Fruit fly (Drosophila melanogaster) whole organism, embryonic: ENCODE data around the gene CG34242.
A peak's percentile ranks its signal among the peaks of the same experiment; 100 is the strongest.

ENCODE experiments used
- Bdp1 ChIP-seq: fragments of 200-800 bp; sonication (Bioruptor generic); optimal IDR thresholded peaks from 3 replicates; lab custom pipeline; 2016; ENCODE audit warnings: missing biosample characterization, missing genetic modification characterization
- Blimp-1 ChIP-seq: fragments of 200-800 bp; sonication (Bioruptor generic); optimal IDR thresholded peaks from 3 replicates; lab custom pipeline; 2018; ENCODE audit warnings: missing biosample characterization, missing genetic modification characterization, mild to moderate bottlenecking, moderate library complexity, missing genetic modification reagents
- CG11093 ChIP-seq: fragments of 200-800 bp; sonication (Bioruptor generic); IDR thresholded peaks from 3 replicates; pipeline ENCODE4 v1.3.6; 2022; ENCODE audit warnings: missing biosample characterization, missing genetic modification characterization
- CG15696 ChIP-seq: fragments of 200-800 bp; sonication (Bioruptor generic); optimal IDR thresholded peaks from 2 replicates; lab custom pipeline; 2019; ENCODE audit warnings: missing biosample characterization, mild to moderate bottlenecking, missing genetic modification characterization, moderate library complexity
- CG1602 ChIP-seq: fragments of 200-800 bp; sonication (Bioruptor generic); optimal IDR thresholded peaks from 3 replicates; lab custom pipeline; 2016; ENCODE audit warnings: missing biosample characterization, missing genetic modification characterization
- CG1603 ChIP-seq: fragments of 200-800 bp; sonication (Bioruptor generic); optimal IDR thresholded peaks from 2 replicates; lab custom pipeline; 2019; ENCODE audit warnings: missing biosample characterization, mild to moderate bottlenecking, missing genetic modification characterization, moderate library complexity
- CG16813 ChIP-seq: fragments of 200-800 bp; sonication (Bioruptor generic); IDR thresholded peaks from 3 replicates; pipeline ENCODE4 v1.3.6; 2022; ENCODE audit warnings: missing biosample characterization, missing genetic modification characterization; ENCODE audit not compliant: partially characterized antibody
- CG30020 ChIP-seq: fragments of 200-800 bp; optimal IDR thresholded peaks from 2 replicates; lab custom pipeline; 2019; ENCODE audit warnings: missing biosample characterization, mild to moderate bottlenecking, missing genetic modification characterization, moderate library complexity
- CG31224 ChIP-seq: fragments of 200-800 bp; sonication (Bioruptor generic); IDR thresholded peaks from 2 replicates; pipeline ENCODE4 v1.3.6; 2022; ENCODE audit warnings: missing biosample characterization, missing genetic modification characterization
- CG4328 ChIP-seq: fragments of 200-800 bp; sonication (Bioruptor generic); optimal IDR thresholded peaks from 3 replicates; lab custom pipeline; 2017; ENCODE audit warnings: missing biosample characterization, missing genetic modification reagents, missing genetic modification characterization
- CG43689 ChIP-seq: fragments of 200-800 bp; sonication (Bioruptor generic); IDR thresholded peaks from 2 replicates; pipeline ENCODE4 v1.3.6; 2022; ENCODE audit warnings: missing biosample characterization, missing genetic modification characterization
- CG4730 ChIP-seq: fragments of 200-800 bp; sonication (Bioruptor generic); IDR thresholded peaks from 2 replicates; pipeline ENCODE4 v1.3.6; 2022; ENCODE audit warnings: missing biosample characterization, missing genetic modification characterization
- CG6689 ChIP-seq: fragments of 200-800 bp; sonication (Bioruptor generic); IDR thresholded peaks from 2 replicates; pipeline ENCODE4 v1.3.6; 2022; ENCODE audit warnings: missing biosample characterization, missing genetic modification characterization
- CG6791 ChIP-seq: fragments of 200-800 bp; sonication (Bioruptor generic); IDR thresholded peaks from 3 replicates; pipeline ENCODE4 v1.3.6; 2022; ENCODE audit warnings: missing biosample characterization, missing genetic modification characterization; ENCODE audit not compliant: partially characterized antibody
- CG7745 ChIP-seq: fragments of 200-800 bp; sonication (Bioruptor generic); optimal IDR thresholded peaks from 2 replicates; lab custom pipeline; 2018; ENCODE audit warnings: missing biosample characterization, mild to moderate bottlenecking, missing genetic modification characterization, moderate library complexity
- CG7928 ChIP-seq: fragments of 200-800 bp; sonication (Bioruptor generic); optimal IDR thresholded peaks from 2 replicates; lab custom pipeline; 2017; ENCODE audit warnings: missing biosample characterization, mild to moderate bottlenecking, missing genetic modification characterization
- CG9437 ChIP-seq: fragments of 200-800 bp; sonication (Bioruptor generic); optimal IDR thresholded peaks from 2 replicates; lab custom pipeline; 2018; ENCODE audit warnings: missing biosample characterization, mild to moderate bottlenecking, missing genetic modification characterization
- CG9817 ChIP-seq: fragments of 200-800 bp; sonication (Bioruptor generic); optimal IDR thresholded peaks from 2 replicates; lab custom pipeline; 2018; ENCODE audit warnings: missing biosample characterization, mild to moderate bottlenecking, missing genetic modification characterization, moderate library complexity
- CHES-1-like ChIP-seq: fragments of 200-800 bp; sonication (Bioruptor generic); optimal IDR thresholded peaks from 2 replicates; lab custom pipeline; 2016; ENCODE audit warnings: missing biosample characterization, missing genetic modification characterization
- CTCF ChIP-seq: fragments of 200-800 bp; sonication (Bioruptor generic); optimal IDR thresholded peaks from 2 replicates; lab custom pipeline; 2017; ENCODE audit warnings: missing biosample characterization, mild to moderate bottlenecking, missing genetic modification characterization, moderate library complexity
- CrebB ChIP-seq: fragments of 200-800 bp; sonication (Bioruptor generic); optimal IDR thresholded peaks from 3 replicates; lab custom pipeline; 2018; ENCODE audit warnings: missing biosample characterization, mild to moderate bottlenecking, missing genetic modification characterization
- Drgx ChIP-seq: fragments of 200-800 bp; sonication (Bioruptor generic); IDR thresholded peaks from 2 replicates; pipeline ENCODE4 v1.3.6; 2022; ENCODE audit warnings: missing biosample characterization, missing genetic modification characterization
- E2f2 ChIP-seq: fragments of 200-800 bp; sonication (Bioruptor generic); IDR thresholded peaks from 2 replicates; pipeline ENCODE4 v1.3.6; 2022; ENCODE audit warnings: missing biosample characterization, missing genetic modification characterization
- HLHmδ ChIP-seq: fragments of 200-800 bp; sonication (Bioruptor generic); optimal IDR thresholded peaks from 2 replicates; lab custom pipeline; 2018; ENCODE audit warnings: missing biosample characterization, mild to moderate bottlenecking, missing genetic modification characterization, moderate library complexity
- HmgZ ChIP-seq: fragments of 200-800 bp; sonication (Bioruptor generic); optimal IDR thresholded peaks from 2 replicates; lab custom pipeline; 2018; ENCODE audit warnings: missing biosample characterization, mild to moderate bottlenecking, missing genetic modification characterization
- NK7.1 ChIP-seq: fragments of 200-800 bp; sonication (Bioruptor generic); optimal IDR thresholded peaks from 3 replicates; lab custom pipeline; 2016; ENCODE audit warnings: missing biosample characterization, missing genetic modification characterization
- Oli ChIP-seq: fragments of 200-800 bp; sonication (Bioruptor generic); optimal IDR thresholded peaks from 2 replicates; lab custom pipeline; 2018; ENCODE audit warnings: missing biosample characterization, mild to moderate bottlenecking, missing genetic modification characterization, moderate library complexity
- Pdp1 ChIP-seq, 2 experiments: fragments of 200-800 bp; sonication (Bioruptor generic); optimal IDR thresholded peaks; 3 replicates each; lab custom pipeline; 2016; ENCODE audit warnings: missing biosample characterization in 2 of 2, missing genetic modification characterization in 2 of 2, mild to moderate bottlenecking in 1 of 2, moderate library complexity in 1 of 2
- Six4 ChIP-seq: fragments of 200-800 bp; sonication (Bioruptor generic); optimal IDR thresholded peaks from 2 replicates; lab custom pipeline; 2016; ENCODE audit warnings: missing biosample characterization, missing genetic modification characterization
- Sox102F ChIP-seq: fragments of 200-800 bp; sonication (Bioruptor generic); optimal IDR thresholded peaks from 2 replicates; lab custom pipeline; 2018; ENCODE audit warnings: missing biosample characterization, mild to moderate bottlenecking, missing genetic modification characterization, moderate library complexity
- aop ChIP-seq: fragments of 200-800 bp; sonication (Bioruptor generic); IDR thresholded peaks from 2 replicates; pipeline ENCODE4 v1.3.6; 2022; ENCODE audit warnings: missing biosample characterization, missing genetic modification characterization
- ara ChIP-seq: fragments of 200-800 bp; sonication (Bioruptor generic); IDR thresholded peaks from 2 replicates; pipeline ENCODE4 v1.3.6; 2022; ENCODE audit warnings: missing biosample characterization, missing genetic modification characterization
- bsh ChIP-seq, 2 experiments: fragments of 200-800 bp; sonication (Bioruptor generic); optimal IDR thresholded peaks; 2 replicates each; lab custom pipeline; 2017 to 2018; ENCODE audit warnings: mild to moderate bottlenecking in 2 of 2, missing biosample characterization in 2 of 2, missing genetic modification characterization in 2 of 2, moderate library complexity in 1 of 2
- cad ChIP-seq: fragments of >200 bp; optimal IDR thresholded peaks from 2 replicates; lab custom pipeline; 2017; ENCODE audit warnings: missing biosample characterization, missing genetic modification characterization
- corto ChIP-seq: fragments of 200-800 bp; sonication (Bioruptor generic); optimal IDR thresholded peaks from 2 replicates; lab custom pipeline; 2016; ENCODE audit warnings: missing biosample characterization, mild to moderate bottlenecking, missing genetic modification characterization, moderate library complexity
- gsb-n ChIP-seq: fragments of 200-800 bp; sonication (Bioruptor generic); optimal IDR thresholded peaks from 3 replicates; lab custom pipeline; 2018; ENCODE audit warnings: missing biosample characterization, mild to moderate bottlenecking, missing genetic modification characterization
- jing ChIP-seq: fragments of 200-800 bp; sonication (Bioruptor generic); optimal IDR thresholded peaks from 2 replicates; lab custom pipeline; 2018; ENCODE audit warnings: missing biosample characterization, mild to moderate bottlenecking, missing genetic modification characterization
- lmd ChIP-seq: fragments of 200-800 bp; sonication (Bioruptor generic); IDR thresholded peaks from 2 replicates; pipeline ENCODE4 v1.3.6; 2022; ENCODE audit warnings: missing biosample characterization, missing genetic modification characterization
- onecut ChIP-seq: fragments of 200-800 bp; sonication (Bioruptor generic); IDR thresholded peaks from 2 replicates; pipeline ENCODE4 v1.3.6; 2022; ENCODE audit warnings: missing biosample characterization, missing genetic modification characterization
- otp ChIP-seq: fragments of 200-800 bp; sonication (Bioruptor generic); IDR thresholded peaks from 3 replicates; pipeline ENCODE4, ENCODE4 v1.3.6; 2022; ENCODE audit warnings: missing biosample characterization, missing genetic modification characterization
- prd ChIP-seq, 3 experiments: fragments of >200 bp in 2 of 3; fragments of 200-800 bp in 1 of 3; sonication (Bioruptor generic) in 1 of 3; optimal IDR thresholded peaks in 2 of 3; IDR thresholded peaks in 1 of 3; 2 replicates in 2 of 3; 3 replicates in 1 of 3; pipeline versions ENCODE4 v1.3.6 to Lab custom; 2017 to 2022; ENCODE audit warnings: missing biosample characterization in 1 of 3, missing genetic modification characterization in 1 of 3
- pros ChIP-seq: fragments of 200-800 bp; sonication (Bioruptor generic); optimal IDR thresholded peaks from 3 replicates; lab custom pipeline; 2019; ENCODE audit warnings: missing biosample characterization, mild to moderate bottlenecking, missing genetic modification characterization, moderate library complexity
- sens ChIP-seq: fragments of 200-800 bp; sonication (Bioruptor generic); peaks from one replicate; lab custom pipeline; 2016; ENCODE audit warnings: missing biosample characterization, missing genetic modification characterization
- sisA ChIP-seq: fragments of 200-800 bp; sonication (Bioruptor generic); IDR thresholded peaks from 2 replicates; pipeline ENCODE4 v1.3.6; 2022; ENCODE audit warnings: missing biosample characterization, missing genetic modification characterization
- slou ChIP-seq: fragments of 200-800 bp; sonication (Bioruptor generic); optimal IDR thresholded peaks from 3 replicates; lab custom pipeline; 2016; ENCODE audit warnings: missing biosample characterization, missing genetic modification characterization
- tgo ChIP-seq: fragments of 200-800 bp; sonication (Bioruptor generic); IDR thresholded peaks from 3 replicates; pipeline ENCODE4 v1.3.6; 2022; ENCODE audit warnings: missing biosample characterization, missing genetic modification characterization
- ttk ChIP-seq: fragments of 200-800 bp; sonication (Bioruptor generic); IDR thresholded peaks from 2 replicates; pipeline ENCODE4 v2.1.2; 2022; ENCODE audit warnings: missing biosample characterization, missing genetic modification characterization
- vvl ChIP-seq: fragments of 200-800 bp; sonication (Bioruptor generic); IDR thresholded peaks from 2 replicates; pipeline ENCODE4 v1.3.6; 2022; ENCODE audit warnings: missing biosample characterization, missing genetic modification characterization
- z ChIP-seq: fragments of 200-800 bp; sonication (Bioruptor generic); IDR thresholded peaks from 3 replicates; pipeline ENCODE4 v1.3.6; 2022; ENCODE audit warnings: missing biosample characterization, missing genetic modification characterization
- zfh1 ChIP-seq: fragments of 200-800 bp; sonication (Bioruptor generic); IDR thresholded peaks from 3 replicates; pipeline ENCODE4 v1.3.6; 2022; ENCODE audit warnings: missing biosample characterization, missing genetic modification characterization

Gene CG34242

DNA sequence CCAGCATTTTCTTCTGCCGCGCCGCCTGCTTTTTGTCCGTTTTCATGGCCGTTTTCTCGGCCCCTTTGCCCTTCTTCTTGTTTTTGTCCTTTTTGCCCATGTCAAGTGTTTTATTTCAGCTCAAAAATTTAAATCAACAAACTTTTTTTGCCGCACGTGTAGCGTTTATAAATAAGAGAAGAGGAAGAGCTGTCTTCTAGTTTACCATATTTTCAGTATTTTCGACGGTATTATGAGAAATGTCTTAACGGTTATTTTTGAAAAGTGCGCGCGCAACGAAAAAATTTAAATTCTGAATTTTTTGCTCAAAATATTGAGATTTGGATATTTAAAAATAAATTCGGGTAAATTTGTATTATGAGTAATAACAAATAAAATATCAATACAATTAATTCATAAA lies 3.3 kb downstream of the CG34242 start, which contains the start of gene CG4069 (continued):
- no peak for TF ChIP-seq Oli
- TF ChIP-seq CTCF (GFP tag; lab: Kevin White, UChicago), result no peak
- no peak for TF ChIP-seq CG31224 (GFP tag; lab: Robert Waterston, UW)
- no peak for TF ChIP-seq bsh (GFP tag; optimal IDR thresholded peaks at IDR 0.05; lab: Kevin White, UChicago)
- TF ChIP-seq CG9437 (GFP tag; lab: Kevin White, UChicago), result no peak
- no peak for TF ChIP-seq Sox102F (GFP tag; lab: Kevin White, UChicago)
- TF ChIP-seq Pdp1 (GFP tag; optimal IDR thresholded peaks at IDR 0.05; lab: Kevin White, UChicago), result no peak
- no peak for TF ChIP-seq pros (GFP tag; lab: Kevin White, UChicago)
- no peak for TF ChIP-seq CHES-1-like (GFP tag; lab: Kevin White, UChicago)
- TF ChIP-seq CG16813, result no peak
- TF ChIP-seq jing (GFP tag; lab: Kevin White, UChicago), result no peak
- TF ChIP-seq CG4328, result no peak
- TF ChIP-seq CG15696 (tag; lab: Kevin White, UChicago), result no peak
- TF ChIP-seq Blimp-1, result no peak
- no peak for TF ChIP-seq aop
- TF ChIP-seq onecut (GFP tag; lab: Robert Waterston, UW), result no peak
- no peak for TF ChIP-seq cad
- no peak for TF ChIP-seq sens (GFP tag; lab: Kevin White, UChicago)
- TF ChIP-seq CG7745 (tag; lab: Kevin White, UChicago), result no peak
- no peak for TF ChIP-seq ttk (GFP tag; lab: Robert Waterston, UW)
- no peak for TF ChIP-seq CrebB (tag; lab: Kevin White, UChicago)
- TF ChIP-seq z, result no peak
- TF ChIP-seq gsb-n, result no peak
- TF ChIP-seq HmgZ (tag; lab: Kevin White, UChicago), result peak; percentile 21
- no peak for TF ChIP-seq CG11093 (GFP tag; lab: Robert Waterston, UW)
- no peak for TF ChIP-seq Bdp1 (GFP tag; lab: Kevin White, UChicago)
- TF ChIP-seq CG7928 (GFP tag; lab: Kevin White, UChicago), result no peak
- TF ChIP-seq CG6791 (GFP tag; lab: Robert Waterston, UW), result no peak
- no peak for TF ChIP-seq Six4
- TF ChIP-seq slou (GFP tag; lab: Kevin White, UChicago), result no peak
- TF ChIP-seq CG9817 (tag; lab: Kevin White, UChicago), result no peak

DNA sequence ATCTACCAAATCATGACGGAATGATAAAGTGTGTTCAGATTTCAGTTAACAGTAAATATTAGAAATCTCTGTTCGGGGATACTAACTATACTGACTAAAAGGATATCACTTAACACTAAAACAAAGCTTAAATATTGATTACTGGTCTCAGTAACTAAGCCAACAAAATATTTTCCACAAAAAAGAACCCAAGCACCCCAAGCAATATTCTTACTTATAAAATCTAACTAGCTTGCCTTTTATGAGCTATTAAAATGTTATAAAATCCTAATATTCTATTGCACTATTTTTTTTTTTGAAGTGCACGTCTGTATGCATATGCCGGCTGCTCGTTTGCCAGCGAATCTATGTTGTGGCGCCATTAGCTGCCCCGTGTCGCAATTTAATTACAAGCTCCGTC lies 15.7 kb downstream of the CG34242 start:
- TF ChIP-seq CG1602 (no peak), sens (GFP tag; lab: Kevin White, UChicago) (peak; percentile 63), CG43689 (GFP tag; lab: Robert Waterston, UW) (no peak), CG30020 (tag; lab: Kevin White, UChicago) (no peak)
- TF ChIP-seq, all 482 proteins: peak for 1

DNA sequence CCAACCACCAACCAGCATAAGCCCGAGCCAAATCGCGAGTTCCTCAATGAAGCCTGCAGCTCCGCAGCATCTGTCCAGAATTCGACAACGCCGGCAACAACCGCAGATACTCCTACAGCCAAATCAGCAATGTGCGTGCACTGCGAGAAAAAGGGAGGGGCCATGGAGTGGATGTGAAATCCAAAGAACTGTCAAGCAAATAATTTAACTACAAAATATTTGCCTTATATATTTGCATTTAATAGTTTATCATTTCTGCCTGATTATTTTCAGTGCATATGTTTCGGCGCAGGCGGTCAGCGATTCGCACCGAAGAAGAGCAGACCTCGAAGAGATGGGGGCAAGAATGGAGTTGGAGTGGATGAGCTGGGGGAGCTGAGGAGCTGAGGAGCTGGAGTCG lies 17.9 kb downstream of the CG34242 start:
- TF ChIP-seq Sox102F (GFP tag; lab: Kevin White, UChicago), result peak; percentile 13
- TF ChIP-seq CG6689 (GFP tag; lab: Robert Waterston, UW), result 0 out of 2 replicates have a peak, but pooled peaks have one; percentile 23
- TF ChIP-seq bsh (GFP tag; optimal IDR thresholded peaks at IDR 0.05; lab: Kevin White, UChicago), result peak; percentile 7 to 24
- peak; percentile 58 for TF ChIP-seq corto
- no peak for TF ChIP-seq prd (optimal IDR thresholded peaks at IDR 0.05; lab: Kevin White, UChicago)
- TF ChIP-seq prd (GFP tag; IDR thresholded peaks at IDR 0.05; lab: Robert Waterston, UW), result peak; percentile 71
- no peak for TF ChIP-seq HLHmδ (GFP tag; lab: Kevin White, UChicago)
- peak; percentile 56; the same call in 2 of the 3 replicates for TF ChIP-seq zfh1 (GFP tag; lab: Robert Waterston, UW)
- TF ChIP-seq CG4730 (GFP tag; lab: Robert Waterston, UW), result 0 out of 2 replicates have a peak, but pooled peaks have one; percentile 22
- peak; percentile 38; the same call in 1 of the 3 replicates for TF ChIP-seq tgo (GFP tag; lab: Robert Waterston, UW)
- 0 out of 3 replicates have a peak, but pooled peaks have one; percentile 53 for TF ChIP-seq otp (GFP tag; lab: Robert Waterston, UW)
- 0 out of 2 replicates have a peak, but pooled peaks have one; percentile 26 for TF ChIP-seq lmd (GFP tag; lab: Robert Waterston, UW)
- peak; percentile 70 for TF ChIP-seq Drgx (GFP tag; lab: Robert Waterston, UW)
- no peak for TF ChIP-seq E2f2 (GFP tag; lab: Robert Waterston, UW)
- peak; percentile 62; the same call in 1 of the 2 replicates for TF ChIP-seq ara (GFP tag; lab: Robert Waterston, UW)
- TF ChIP-seq sisA (GFP tag; lab: Robert Waterston, UW), result peak; percentile 25; the same call in 1 of the 2 replicates
- no peak for TF ChIP-seq NK7.1
- no peak for TF ChIP-seq vvl (GFP tag; lab: Robert Waterston, UW)
- TF ChIP-seq CG1603 (tag; lab: Kevin White, UChicago), result peak; percentile 10
